Fruit fly (Drosophila melanogaster) whole organism, embryonic: ENCODE data around the gene Hr83.

ENCODE experiments used
- CG11247 ChIP-seq: fragments of 200-800 bp; sonication (Bioruptor generic); IDR thresholded peaks from 2 replicates; pipeline ENCODE4 v1.3.6; 2022; ENCODE audit warnings: missing biosample characterization, missing genetic modification characterization
- CG5245 ChIP-seq: fragments of 200-800 bp; sonication (Bioruptor generic); optimal IDR thresholded peaks from 3 replicates; lab custom pipeline; 2016; ENCODE audit warnings: missing biosample characterization, missing genetic modification characterization
- CG6689 ChIP-seq: fragments of 200-800 bp; sonication (Bioruptor generic); IDR thresholded peaks from 2 replicates; pipeline ENCODE4 v1.3.6; 2022; ENCODE audit warnings: missing biosample characterization, missing genetic modification characterization
- Dad ChIP-seq: fragments of 200-800 bp; sonication (Bioruptor generic); optimal IDR thresholded peaks from 3 replicates; lab custom pipeline; 2016; ENCODE audit warnings: missing biosample characterization, missing genetic modification characterization
- Hr51 ChIP-seq, 2 experiments: fragments of 200-800 bp; sonication (Bioruptor generic); optimal IDR thresholded peaks; 2 replicates in 1 of 2; 3 replicates in 1 of 2; lab custom pipeline; 2016 to 2018; ENCODE audit warnings: missing biosample characterization in 2 of 2, missing genetic modification characterization in 2 of 2, mild to moderate bottlenecking in 1 of 2, moderate library complexity in 1 of 2
- Trl ChIP-seq, 3 experiments: fragments of >200 bp in 2 of 3; fragments of 200-800 bp in 1 of 3; sonication (Bioruptor generic) in 1 of 3; optimal IDR thresholded peaks; 2 replicates in 1 of 3; 3 replicates in 2 of 3; lab custom pipeline; 2016 to 2017; ENCODE audit warnings: missing biosample characterization in 1 of 3, missing genetic modification characterization in 1 of 3
- bbx ChIP-seq: fragments of 200-800 bp; sonication (Bioruptor generic); IDR thresholded peaks from 2 replicates; pipeline ENCODE4 v1.3.6; 2022; ENCODE audit warnings: missing biosample characterization, missing genetic modification characterization; ENCODE audit not compliant: partially characterized antibody
- crc ChIP-seq: fragments of 200-800 bp; sonication (Bioruptor generic); optimal IDR thresholded peaks from 2 replicates; lab custom pipeline; 2016; ENCODE audit warnings: missing biosample characterization, missing genetic modification characterization
- insv ChIP-seq, 2 experiments: fragments of 200-800 bp; sonication (Bioruptor generic); optimal IDR thresholded peaks; 3 replicates each; lab custom pipeline; 2016 to 2018; ENCODE audit warnings: missing biosample characterization in 2 of 2, missing genetic modification characterization in 2 of 2
- jing ChIP-seq: fragments of 200-800 bp; sonication (Bioruptor generic); optimal IDR thresholded peaks from 2 replicates; lab custom pipeline; 2018; ENCODE audit warnings: missing biosample characterization, mild to moderate bottlenecking, missing genetic modification characterization

- TF ChIP-seq Trl (optimal IDR thresholded peaks at IDR 0.05; lab: Kevin White, UChicago) (no peak), Trl (GFP tag; optimal IDR thresholded peaks at IDR 0.05; lab: Kevin White, UChicago) (no peak), CG5245 (GFP tag; lab: Kevin White, UChicago) (no peak), CG11247 (no peak), Dad (GFP tag; lab: Kevin White, UChicago) (no peak), bbx (GFP tag; lab: Robert Waterston, UW) (no peak), jing (no peak), CG6689 (GFP tag; lab: Robert Waterston, UW) (no peak), Hr51 (GFP tag; optimal IDR thresholded peaks at IDR 0.05; lab: Kevin White, UChicago) (no peak), insv (GFP tag; optimal IDR thresholded peaks at IDR 0.05; lab: Kevin White, UChicago) (no peak), crc (GFP tag; lab: Kevin White, UChicago) (no peak)
Observed at dm6 chr3R:6381784-6382183, 32.7 kb downstream of the Hr83 start.
